Fruit fly (Drosophila melanogaster) whole organism, prepupa: ENCODE results near the gene scyl.

ENCODE experiments used
- CG10631 ChIP-seq: fragments of 200-800 bp; sonication (Bioruptor generic); optimal IDR thresholded peaks from 2 replicates; lab custom pipeline; 2016; ENCODE audit warnings: missing biosample characterization, missing genetic modification characterization
- CG10669 ChIP-seq: fragments of 200-800 bp; sonication (Bioruptor generic); optimal IDR thresholded peaks from 3 replicates; lab custom pipeline; 2018; ENCODE audit warnings: missing biosample characterization, mild to moderate bottlenecking, missing genetic modification characterization, moderate library complexity
- CG11294 ChIP-seq: fragments of 200-800 bp; sonication (Bioruptor generic); IDR thresholded peaks from 2 replicates; pipeline ENCODE4 v1.3.6; 2022; ENCODE audit warnings: missing biosample characterization, missing genetic modification characterization
- CG11762 ChIP-seq: fragments of 200-800 bp; sonication (Bioruptor generic); optimal IDR thresholded peaks from 3 replicates; lab custom pipeline; 2016; ENCODE audit warnings: missing biosample characterization, missing genetic modification characterization; ENCODE audit not compliant: insufficient read depth
- CG11902 ChIP-seq: fragments of 200-800 bp; sonication (Bioruptor generic); optimal IDR thresholded peaks from 3 replicates; lab custom pipeline; 2016; ENCODE audit warnings: missing biosample characterization, missing genetic modification characterization
- CG15336 ChIP-seq: fragments of 200-800 bp; sonication (Bioruptor generic); IDR thresholded peaks from 2 replicates; pipeline ENCODE4 v1.3.6; 2022; ENCODE audit warnings: missing biosample characterization, missing genetic modification characterization
- CG3032 ChIP-seq: fragments of 200-800 bp; optimal IDR thresholded peaks from 2 replicates; lab custom pipeline; 2019; ENCODE audit warnings: missing biosample characterization, mild to moderate bottlenecking, missing genetic modification characterization, moderate library complexity
- CG32006 ChIP-seq: fragments of 200-800 bp; sonication (Bioruptor generic); optimal IDR thresholded peaks from 3 replicates; lab custom pipeline; 2017; ENCODE audit warnings: missing biosample characterization, mild to moderate bottlenecking, missing genetic modification characterization
- CG3919 ChIP-seq: fragments of 200-800 bp; sonication (Bioruptor generic); optimal IDR thresholded peaks from 3 replicates; lab custom pipeline; 2016; ENCODE audit warnings: missing biosample characterization, missing genetic modification characterization
- CG4318 ChIP-seq: fragments of 200-800 bp; sonication (Bioruptor generic); optimal IDR thresholded peaks from 3 replicates; lab custom pipeline; 2017; ENCODE audit warnings: missing biosample characterization, mild to moderate bottlenecking, missing genetic modification characterization
- CG6163 ChIP-seq: fragments of 200-800 bp; sonication (Bioruptor generic); IDR thresholded peaks from 3 replicates; pipeline ENCODE4 v1.3.6; 2022; ENCODE audit warnings: missing biosample characterization, missing genetic modification characterization
- CG6276 ChIP-seq: fragments of 200-800 bp; sonication (Bioruptor generic); optimal IDR thresholded peaks from 2 replicates; lab custom pipeline; 2017; ENCODE audit warnings: missing biosample characterization, mild to moderate bottlenecking, missing genetic modification characterization
- CG6808 ChIP-seq: fragments of 200-800 bp; sonication (Bioruptor generic); optimal IDR thresholded peaks from 3 replicates; lab custom pipeline; 2017; ENCODE audit warnings: missing biosample characterization, missing genetic modification characterization, mild to moderate bottlenecking, moderate library complexity, missing genetic modification reagents
- CG6854 ChIP-seq: fragments of 200-800 bp; sonication (Bioruptor generic); optimal IDR thresholded peaks from 2 replicates; lab custom pipeline; 2017; ENCODE audit warnings: missing biosample characterization, mild to moderate bottlenecking, missing genetic modification characterization
- CG7368 ChIP-seq: fragments of 200-800 bp; sonication (Bioruptor generic); optimal IDR thresholded peaks from 3 replicates; lab custom pipeline; 2016; ENCODE audit warnings: missing biosample characterization, missing genetic modification characterization
- CG8119 ChIP-seq: fragments of 200-800 bp; sonication (Bioruptor generic); IDR thresholded peaks from 3 replicates; pipeline ENCODE4 v1.3.6; 2022; ENCODE audit warnings: missing biosample characterization, missing genetic modification characterization
- CG8319 ChIP-seq: fragments of 200-800 bp; sonication (Bioruptor generic); optimal IDR thresholded peaks from 3 replicates; lab custom pipeline; 2016; ENCODE audit warnings: missing biosample characterization, missing genetic modification characterization
- CG8632 ChIP-seq: fragments of 200-800 bp; sonication (Bioruptor generic); optimal IDR thresholded peaks from 3 replicates; lab custom pipeline; 2016; ENCODE audit warnings: missing biosample characterization, missing genetic modification characterization
- Eip75B ChIP-seq: fragments of 200-800 bp; sonication (Bioruptor generic); optimal IDR thresholded peaks from 3 replicates; lab custom pipeline; 2016; ENCODE audit warnings: missing biosample characterization, missing genetic modification characterization
- Eip78C ChIP-seq: fragments of 200-800 bp; sonication (Bioruptor generic); peaks from one replicate; lab custom pipeline; 2016; ENCODE audit warnings: missing biosample characterization, missing genetic modification characterization
- Eip93F ChIP-seq: fragments of 200-800 bp; sonication (Bioruptor generic); optimal IDR thresholded peaks from 2 replicates; lab custom pipeline; 2016; ENCODE audit warnings: missing biosample characterization, mild to moderate bottlenecking, missing genetic modification characterization
- Ets21C ChIP-seq: fragments of 200-800 bp; sonication (Bioruptor generic); optimal IDR thresholded peaks from 3 replicates; lab custom pipeline; 2016; ENCODE audit warnings: missing biosample characterization, missing genetic modification characterization
- Hr38 ChIP-seq: sonication (Bioruptor generic); optimal IDR thresholded peaks from 2 replicates; lab custom pipeline; 2016; ENCODE audit warnings: missing biosample characterization, missing genetic modification characterization
- Hr39 ChIP-seq: fragments of 200-800 bp; sonication (Bioruptor generic); optimal IDR thresholded peaks from 2 replicates; lab custom pipeline; 2016; ENCODE audit warnings: missing biosample characterization, missing genetic modification characterization
- Hr4 ChIP-seq: fragments of 200-800 bp; sonication (Bioruptor generic); optimal IDR thresholded peaks from 3 replicates; lab custom pipeline; 2016; ENCODE audit warnings: missing biosample characterization, missing genetic modification characterization
- Lpt ChIP-seq: fragments of 200-800 bp; sonication (Bioruptor generic); optimal IDR thresholded peaks from 3 replicates; lab custom pipeline; 2016; ENCODE audit warnings: missing biosample characterization, missing genetic modification characterization
- OdsH ChIP-seq: fragments of 200-800 bp; sonication (Bioruptor generic); optimal IDR thresholded peaks from 3 replicates; lab custom pipeline; 2016; ENCODE audit warnings: missing biosample characterization, missing genetic modification characterization
- Sox102F ChIP-seq: fragments of 200-800 bp; sonication (Bioruptor generic); optimal IDR thresholded peaks from 2 replicates; lab custom pipeline; 2016; ENCODE audit warnings: missing biosample characterization, mild to moderate bottlenecking, missing genetic modification characterization
- Sox14 ChIP-seq: fragments of 200-800 bp; sonication (Bioruptor generic); optimal IDR thresholded peaks from 3 replicates; lab custom pipeline; 2016; ENCODE audit warnings: missing biosample characterization, missing genetic modification characterization
- achi ChIP-seq: fragments of 200-800 bp; sonication (Bioruptor generic); optimal IDR thresholded peaks from 3 replicates; lab custom pipeline; 2016; ENCODE audit warnings: missing biosample characterization, missing genetic modification characterization
- cyc ChIP-seq: fragments of 200-800 bp; sonication (Bioruptor generic); optimal IDR thresholded peaks from 3 replicates; lab custom pipeline; 2016; ENCODE audit warnings: missing biosample characterization, missing genetic modification characterization
- dac ChIP-seq: fragments of 200-800 bp; sonication (Bioruptor generic); optimal IDR thresholded peaks from 2 replicates; lab custom pipeline; 2017; ENCODE audit warnings: missing biosample characterization, mild to moderate bottlenecking, missing genetic modification characterization
- dsx ChIP-seq: fragments of 200-800 bp; optimal IDR thresholded peaks from 3 replicates; lab custom pipeline; 2019; ENCODE audit warnings: missing biosample characterization, mild to moderate bottlenecking, missing genetic modification characterization, moderate library complexity; ENCODE audit not compliant: poor library complexity, severe bottlenecking
- eg ChIP-seq: fragments of 200-800 bp; sonication (Bioruptor generic); IDR thresholded peaks from 3 replicates; pipeline ENCODE4 v1.3.6; 2022; ENCODE audit warnings: missing biosample characterization, missing genetic modification characterization
- esn ChIP-seq: fragments of 200-800 bp; sonication (Bioruptor generic); optimal IDR thresholded peaks from 2 replicates; lab custom pipeline; 2016; ENCODE audit warnings: missing biosample characterization, mild to moderate bottlenecking, missing genetic modification characterization, moderate library complexity
- fd59A ChIP-seq: fragments of 200-800 bp; sonication (Bioruptor generic); optimal IDR thresholded peaks from 2 replicates; lab custom pipeline; 2017; ENCODE audit warnings: missing biosample characterization, mild to moderate bottlenecking, missing genetic modification characterization, missing genetic modification reagents
- fd85E ChIP-seq: fragments of 200-800 bp; sonication (Bioruptor generic); optimal IDR thresholded peaks from 3 replicates; lab custom pipeline; 2016; ENCODE audit warnings: missing biosample characterization, missing genetic modification characterization
- fkh ChIP-seq: fragments of 200-800 bp; sonication (Bioruptor generic); optimal IDR thresholded peaks from 3 replicates; lab custom pipeline; 2017; ENCODE audit warnings: missing biosample characterization, mild to moderate bottlenecking, missing genetic modification characterization, moderate library complexity
- net ChIP-seq: fragments of 200-800 bp; sonication (Bioruptor generic); optimal IDR thresholded peaks from 3 replicates; lab custom pipeline; 2016; ENCODE audit warnings: missing biosample characterization, missing genetic modification characterization
- pdm3 ChIP-seq: fragments of 200-800 bp; sonication (Bioruptor generic); optimal IDR thresholded peaks from 3 replicates; lab custom pipeline; 2016; ENCODE audit warnings: missing biosample characterization, missing genetic modification characterization
- salr ChIP-seq, 2 experiments: fragments of 200-800 bp; sonication (Bioruptor generic); optimal IDR thresholded peaks; 3 replicates each; lab custom pipeline; 2016 to 2018; ENCODE audit warnings: missing biosample characterization in 2 of 2, missing genetic modification characterization in 2 of 2, mild to moderate bottlenecking in 1 of 2
- spab ChIP-seq: fragments of 200-800 bp; sonication (Bioruptor generic); optimal IDR thresholded peaks from 2 replicates; lab custom pipeline; 2017; ENCODE audit warnings: missing biosample characterization, mild to moderate bottlenecking, missing genetic modification characterization, missing genetic modification reagents
- ss ChIP-seq, 2 experiments: fragments of 200-800 bp; sonication (Bioruptor generic); optimal IDR thresholded peaks; 2 replicates in 1 of 2; 3 replicates in 1 of 2; lab custom pipeline; 2017 to 2018; ENCODE audit warnings: mild to moderate bottlenecking in 2 of 2, missing biosample characterization in 2 of 2, missing genetic modification characterization in 2 of 2, moderate library complexity in 1 of 2
- svp ChIP-seq: fragments of 200-800 bp; sonication (Bioruptor generic); peaks from one replicate; lab custom pipeline; 2016; ENCODE audit warnings: missing biosample characterization, missing genetic modification characterization
- topi ChIP-seq: fragments of 200-800 bp; sonication (Bioruptor generic); optimal IDR thresholded peaks from 3 replicates; lab custom pipeline; 2016; ENCODE audit warnings: missing biosample characterization, missing genetic modification characterization

The scyl gene

dm6 chr3L:11260737-11261455 lies 8.8 kb downstream of the scyl start (continued):
- TF ChIP-seq CG8119 (GFP tag; lab: Robert Waterston, UW) (peak; percentile 57), cyc (GFP tag; lab: Kevin White, UChicago) (peak; percentile 12), dac (GFP tag; lab: Kevin White, UChicago) (no peak), CG11294 (GFP tag; lab: Robert Waterston, UW) (peak; percentile 79), CG10669 (GFP tag; lab: Kevin White, UChicago) (peak; percentile 12), salr (GFP tag; optimal IDR thresholded peaks at IDR 0.05; lab: Kevin White, UChicago) (peak in 1 of 2 experiments; percentile 63), svp (peak; percentile 79), topi (GFP tag; lab: Kevin White, UChicago) (peak; percentile 67), CG11762 (GFP tag; lab: Kevin White, UChicago) (no peak), CG8632 (GFP tag; lab: Kevin White, UChicago) (peak; percentile 44), Eip75B (GFP tag; lab: Kevin White, UChicago) (peak; percentile 62), Lpt (no peak), Eip78C (GFP tag; lab: Kevin White, UChicago) (peak; percentile 90), CG6854 (no peak), CG3919 (GFP tag; lab: Kevin White, UChicago) (peak; percentile 61), Hr38 (GFP tag; lab: Kevin White, UChicago) (no peak), Eip93F (GFP tag; lab: Kevin White, UChicago) (peak; percentile 28), CG15336 (GFP tag; lab: Robert Waterston, UW) (peak; percentile 69), fd59A (no peak), net (no peak), OdsH (peak; percentile 64), Sox102F (GFP tag; lab: Kevin White, UChicago) (no peak), esn (GFP tag; lab: Kevin White, UChicago) (peak; percentile 72), spab (GFP tag; lab: Kevin White, UChicago) (no peak), fd85E (no peak), Ets21C (GFP tag; lab: Kevin White, UChicago) (peak; percentile 34), CG8319 (GFP tag; lab: Kevin White, UChicago) (peak; percentile 28), dsx (GFP tag; lab: Kevin White, UChicago) (no peak), CG11902 (GFP tag; lab: Kevin White, UChicago) (peak; percentile 45), eg (peak; percentile 82)

DNA sequence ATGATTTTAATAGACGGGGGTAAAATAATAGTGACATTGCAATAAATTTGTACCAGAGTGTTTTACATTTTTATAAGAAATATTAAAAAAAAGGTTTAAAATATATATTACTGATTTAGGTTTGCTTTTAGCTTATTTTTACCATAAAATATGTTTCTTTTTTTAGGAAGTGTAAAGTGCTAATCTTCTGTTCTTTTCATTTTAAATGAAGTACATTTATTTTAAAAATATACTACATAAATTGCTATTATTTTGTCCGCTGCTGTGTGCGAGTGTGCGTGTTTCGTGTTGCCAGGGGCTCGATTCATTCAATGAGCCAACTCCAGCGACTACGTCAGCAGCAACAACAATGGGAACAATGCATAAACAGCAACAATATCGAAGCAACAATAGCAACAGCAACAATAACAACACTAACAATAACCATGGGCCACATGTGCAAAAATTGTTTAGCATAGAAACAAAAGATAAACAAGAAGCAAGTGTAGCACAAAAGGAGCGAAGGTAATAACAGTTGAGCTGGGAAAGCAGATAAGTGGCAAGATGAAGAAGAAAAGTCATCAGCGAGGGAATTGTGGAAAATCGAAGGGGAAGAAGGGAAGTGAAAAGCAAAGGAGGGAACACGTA lies 9.5 kb downstream of the scyl start:
- TF ChIP-seq CG10669 (GFP tag; lab: Kevin White, UChicago): peak; percentile 89
- peak; percentile 79 for TF ChIP-seq cyc (GFP tag; lab: Kevin White, UChicago)
- peak; percentile 78 for TF ChIP-seq topi (GFP tag; lab: Kevin White, UChicago)
- peak; percentile 89 for TF ChIP-seq CG6163
- TF ChIP-seq Hr39 (GFP tag; lab: Kevin White, UChicago): peak; percentile 46
- peak; percentile 49 for TF ChIP-seq Ets21C (GFP tag; lab: Kevin White, UChicago)
- peak; percentile 87 for TF ChIP-seq CG3919 (GFP tag; lab: Kevin White, UChicago)
- TF ChIP-seq Eip78C (GFP tag; lab: Kevin White, UChicago): peak; percentile 97
- peak; percentile 78 for TF ChIP-seq CG11294 (GFP tag; lab: Robert Waterston, UW)
- TF ChIP-seq CG15336 (GFP tag; lab: Robert Waterston, UW): peak; percentile 95
- TF ChIP-seq CG8319 (GFP tag; lab: Kevin White, UChicago): peak; percentile 75
- peak; percentile 87 for TF ChIP-seq CG4318
- TF ChIP-seq spab (GFP tag; lab: Kevin White, UChicago): peak; percentile 84
- TF ChIP-seq CG6808 (GFP tag; lab: Kevin White, UChicago): peak; percentile 93
- peak; percentile 87 for TF ChIP-seq CG7368 (GFP tag; lab: Kevin White, UChicago)
- peak; percentile 96 to 97 for TF ChIP-seq ss (GFP tag; optimal IDR thresholded peaks at IDR 0.05; lab: Kevin White, UChicago)
- peak; percentile 90 for TF ChIP-seq OdsH
- TF ChIP-seq CG3032 (tag; lab: Kevin White, UChicago): peak; percentile 97
- TF ChIP-seq fkh (GFP tag; lab: Kevin White, UChicago): no peak
- TF ChIP-seq Eip75B (GFP tag; lab: Kevin White, UChicago): peak; percentile 47
- peak; percentile 54 for TF ChIP-seq Sox14
- peak; percentile 87 for TF ChIP-seq CG6276 (GFP tag; lab: Kevin White, UChicago)
- TF ChIP-seq esn (GFP tag; lab: Kevin White, UChicago): peak; percentile 78
- peak; percentile 79 for TF ChIP-seq pdm3 (GFP tag; lab: Kevin White, UChicago)
- TF ChIP-seq achi (GFP tag; lab: Kevin White, UChicago): peak; percentile 91
- TF ChIP-seq CG8632 (GFP tag; lab: Kevin White, UChicago): peak; percentile 94
- TF ChIP-seq salr (GFP tag; optimal IDR thresholded peaks at IDR 0.05; lab: Kevin White, UChicago): peak; percentile 32 to 72
- TF ChIP-seq CG8119 (GFP tag; lab: Robert Waterston, UW): peak; percentile 96
- peak; percentile 73 for TF ChIP-seq Hr4 (GFP tag; lab: Kevin White, UChicago)
- TF ChIP-seq CG10631 (GFP tag; lab: Kevin White, UChicago): peak; percentile 86
- TF ChIP-seq Sox102F (GFP tag; lab: Kevin White, UChicago): peak; percentile 77
- peak; percentile 88 for TF ChIP-seq CG32006 (GFP tag; lab: Kevin White, UChicago)
- peak; percentile 26 for TF ChIP-seq dac (GFP tag; lab: Kevin White, UChicago)
